Worm (Caenorhabditis elegans) whole organism, L3 larva: ENCODE data around the gene T12B3.2.

Experiments
- R02D3.7 ChIP-seq: fragments of 150-350 bp; optimal IDR thresholded peaks from 2 replicates; lab custom pipeline; 2014; ENCODE audit warnings: missing biosample characterization, missing genetic modification characterization
- aly-2 ChIP-seq: fragments of 150-350 bp; optimal IDR thresholded peaks from 2 replicates; lab custom pipeline; 2014; ENCODE audit warnings: missing biosample characterization, missing genetic modification characterization
- ama-1 ChIP-seq: fragments of 150-350 bp; optimal IDR thresholded peaks from 2 replicates; lab custom pipeline; 2018
- ceh-16 ChIP-seq: sonication (generic microtip); optimal IDR thresholded peaks from 2 replicates; lab custom pipeline; 2017; ENCODE audit warnings: missing biosample characterization, missing genetic modification characterization
- ceh-28 ChIP-seq: fragments of 150-350 bp; optimal IDR thresholded peaks from 2 replicates; lab custom pipeline; 2014; ENCODE audit warnings: missing biosample characterization, missing genetic modification reagents, missing genetic modification characterization
- ceh-82 ChIP-seq: fragments of 150-350 bp; optimal IDR thresholded peaks from 2 replicates; lab custom pipeline; 2014; ENCODE audit warnings: missing biosample characterization, missing genetic modification characterization
- ceh-9 ChIP-seq: sonication (generic microtip); optimal IDR thresholded peaks from 2 replicates; lab custom pipeline; 2018; ENCODE audit warnings: missing biosample characterization, missing genetic modification characterization
- egl-27 ChIP-seq: sonication (generic microtip); optimal IDR thresholded peaks from 4 replicates; lab custom pipeline; 2017; ENCODE audit warnings: missing biosample characterization, missing genetic modification reagents, missing genetic modification characterization
- egl-5 ChIP-seq: fragments of 150-350 bp; optimal IDR thresholded peaks from 2 replicates; lab custom pipeline; 2017; ENCODE audit warnings: missing biosample characterization, missing genetic modification reagents, missing genetic modification characterization, inconsistent platforms
- elt-3 ChIP-seq, 3 experiments: fragments of 150-350 bp in 1 of 3; sonication (generic microtip) in 2 of 3; optimal IDR thresholded peaks; 2 replicates in 2 of 3; 4 replicates in 1 of 3; lab custom pipeline; 2014 to 2017; ENCODE audit warnings: missing biosample characterization in 3 of 3, missing genetic modification characterization in 3 of 3
- fkh-10 ChIP-seq: sonication (generic microtip); optimal IDR thresholded peaks from 2 replicates; lab custom pipeline; 2017; ENCODE audit warnings: missing biosample characterization, missing genetic modification reagents, missing genetic modification characterization
- fkh-2 ChIP-seq: fragments of 150-350 bp; optimal IDR thresholded peaks from 2 replicates; lab custom pipeline; 2014; ENCODE audit warnings: missing biosample characterization, missing genetic modification reagents, missing genetic modification characterization
- hmg-11 ChIP-seq: sonication (generic microtip); optimal IDR thresholded peaks from 2 replicates; lab custom pipeline; 2016; ENCODE audit warnings: missing genetic modification characterization, missing compliant biosample characterization
- jun-1 ChIP-seq: fragments of 150-350 bp; optimal IDR thresholded peaks from 2 replicates; lab custom pipeline; 2014; ENCODE audit warnings: missing biosample characterization, missing genetic modification reagents, missing genetic modification characterization
- lin-15B ChIP-seq: fragments of 150-350 bp; optimal IDR thresholded peaks from 2 replicates; lab custom pipeline; 2014; ENCODE audit warnings: missing biosample characterization, missing genetic modification characterization
- lin-39 ChIP-seq: fragments of 150-350 bp; optimal IDR thresholded peaks from 2 replicates; lab custom pipeline; 2018; ENCODE audit warnings: missing biosample characterization, missing genetic modification reagents, missing genetic modification characterization
- lsy-12 ChIP-seq: sonication (generic microtip); optimal IDR thresholded peaks from 2 replicates; lab custom pipeline; 2016; ENCODE audit warnings: mild to moderate bottlenecking, missing genetic modification characterization, missing compliant biosample characterization
- mdl-1 ChIP-seq: fragments of 150-350 bp; optimal IDR thresholded peaks from 2 replicates; lab custom pipeline; 2014; ENCODE audit warnings: missing biosample characterization, missing genetic modification characterization
- nfya-1 ChIP-seq: sonication (generic microtip); optimal IDR thresholded peaks from 2 replicates; lab custom pipeline; 2017; ENCODE audit warnings: missing genetic modification characterization, mild to moderate bottlenecking, missing compliant biosample characterization, antibody characterized with exemption, moderate library complexity; ENCODE audit not compliant: insufficient read depth
- nhr-11 ChIP-seq: fragments of 150-350 bp; optimal IDR thresholded peaks from 2 replicates; lab custom pipeline; 2014; ENCODE audit warnings: missing biosample characterization, missing genetic modification characterization
- nhr-12 ChIP-seq: fragments of 150-350 bp; optimal IDR thresholded peaks from 2 replicates; lab custom pipeline; 2014; ENCODE audit warnings: missing biosample characterization, missing genetic modification characterization
- nhr-23 ChIP-seq: fragments of 150-350 bp; optimal IDR thresholded peaks from 2 replicates; lab custom pipeline; 2014; ENCODE audit warnings: missing biosample characterization, missing genetic modification reagents, missing genetic modification characterization
- nhr-237 ChIP-seq: fragments of 150-350 bp; optimal IDR thresholded peaks from 2 replicates; lab custom pipeline; 2014; ENCODE audit warnings: missing biosample characterization, missing genetic modification characterization
- nhr-25 ChIP-seq: sonication (generic microtip); optimal IDR thresholded peaks from 2 replicates; lab custom pipeline; 2017; ENCODE audit warnings: missing biosample characterization, missing genetic modification characterization
- nhr-76 ChIP-seq: fragments of 150-350 bp; sonication (generic microtip); optimal IDR thresholded peaks from 5 replicates; lab custom pipeline; 2014; ENCODE audit warnings: missing biosample characterization, missing genetic modification characterization
- nhr-77 ChIP-seq: fragments of 150-350 bp; optimal IDR thresholded peaks from 2 replicates; lab custom pipeline; 2014; ENCODE audit warnings: missing biosample characterization, missing genetic modification characterization
- pha-4 ChIP-seq: fragments of 150-350 bp; optimal IDR thresholded peaks from 2 replicates; lab custom pipeline; 2014; ENCODE audit warnings: missing biosample characterization, missing genetic modification reagents, missing genetic modification characterization
- pqm-1 ChIP-seq: fragments of 150-350 bp; optimal IDR thresholded peaks from 2 replicates; lab custom pipeline; 2017; ENCODE audit warnings: missing biosample characterization, missing genetic modification characterization, inconsistent platforms
- skn-1 ChIP-seq: fragments of 150-350 bp; optimal IDR thresholded peaks from 2 replicates; lab custom pipeline; 2014; ENCODE audit warnings: missing biosample characterization, missing genetic modification characterization
- snpc-4 ChIP-seq: fragments of 150-350 bp; optimal IDR thresholded peaks from 2 replicates; lab custom pipeline; 2014; ENCODE audit warnings: missing biosample characterization, missing genetic modification characterization
- tbx-2 ChIP-seq: sonication (generic microtip); optimal IDR thresholded peaks from 2 replicates; lab custom pipeline; 2016; ENCODE audit warnings: mild to moderate bottlenecking, missing genetic modification characterization, missing compliant biosample characterization
- unc-39 ChIP-seq: sonication (generic microtip); optimal IDR thresholded peaks from 4 replicates; lab custom pipeline; 2017; ENCODE audit warnings: missing biosample characterization, missing genetic modification characterization
- zag-1 ChIP-seq: fragments of 150-350 bp; optimal IDR thresholded peaks from 2 replicates; lab custom pipeline; 2014; ENCODE audit warnings: missing biosample characterization, missing genetic modification characterization
- ztf-4 ChIP-seq: fragments of 150-350 bp; optimal IDR thresholded peaks from 2 replicates; lab custom pipeline; 2014; ENCODE audit warnings: missing biosample characterization, missing genetic modification characterization

The T12B3.2 gene

ce11 chrIV:7402077-7402476 is 25.5 kb downstream of the T12B3.2 start:
- no peak for TF ChIP-seq unc-39 (tag; lab: Kevin White, UChicago)
- TF ChIP-seq ama-1: no peak
- TF ChIP-seq hmg-11: peak; percentile 80
- TF ChIP-seq lin-15B (tag; lab: Kevin White, UChicago): peak; percentile 37
- peak; percentile 48 for TF ChIP-seq lsy-12 (tag; lab: Kevin White, UChicago)
- TF ChIP-seq skn-1 (tag; lab: Kevin White, UChicago): peak; percentile 15
- peak; percentile 41 for TF ChIP-seq pha-4 (tag; lab: Kevin White, UChicago)
- no peak for TF ChIP-seq nhr-77 (tag; lab: Kevin White, UChicago)
- peak; percentile 76 for TF ChIP-seq fkh-10 (GFP tag; lab: Kevin White, UChicago)
- peak; percentile 49 for TF ChIP-seq snpc-4 (tag; lab: Kevin White, UChicago)
- peak; percentile 92 for TF ChIP-seq nfya-1 (tag; lab: Kevin White, UChicago)
- no peak for TF ChIP-seq aly-2 (tag; lab: Kevin White, UChicago)
- TF ChIP-seq tbx-2 (tag; lab: Kevin White, UChicago): peak; percentile 49
- no peak for TF ChIP-seq ztf-4 (tag; lab: Kevin White, UChicago)
- peak; percentile 71 for TF ChIP-seq egl-5 (tag; lab: Kevin White, UChicago)
- TF ChIP-seq zag-1 (tag; lab: Kevin White, UChicago): peak; percentile 22
- no peak for TF ChIP-seq fkh-2 (tag; lab: Kevin White, UChicago)
- TF ChIP-seq elt-3 (tag; optimal IDR thresholded peaks at IDR 0.05; lab: Kevin White, UChicago): no peak
- TF ChIP-seq mdl-1 (tag; lab: Kevin White, UChicago): peak; percentile 5
- TF ChIP-seq ceh-28: peak; percentile 74
- peak; percentile 25 for TF ChIP-seq R02D3.7 (tag; lab: Kevin White, UChicago)
- TF ChIP-seq egl-27 (tag; lab: Kevin White, UChicago): no peak
- TF ChIP-seq nhr-11 (tag; lab: Kevin White, UChicago): peak; percentile 69
- TF ChIP-seq nhr-25 (tag; lab: Kevin White, UChicago): no peak
- peak; percentile 83 for TF ChIP-seq lin-39 (tag; lab: Kevin White, UChicago)

ce11 chrIV:7403422-7403821 is 26.8 kb downstream of the T12B3.2 start:
- TF ChIP-seq pqm-1 (tag; lab: Kevin White, UChicago): no peak
- TF ChIP-seq mdl-1 (tag; lab: Kevin White, UChicago): no peak
- no peak for TF ChIP-seq jun-1 (tag; lab: Kevin White, UChicago)
- no peak for TF ChIP-seq nhr-237 (tag; lab: Kevin White, UChicago)
- no peak for TF ChIP-seq skn-1 (tag; lab: Kevin White, UChicago)
- TF ChIP-seq nhr-23: no peak
- TF ChIP-seq fkh-2 (tag; lab: Kevin White, UChicago): no peak
- no peak for TF ChIP-seq R02D3.7 (tag; lab: Kevin White, UChicago)

ce11 chrIV:7404934-7405632 is 28.5 kb downstream of the T12B3.2 start, which contains the start of the genes C48A7.16 and egl-19:
TSS of gene C48A7.16 (plus strand) at chrIV:7405477.
TSS of gene egl-19 (plus strand) at chrIV:7405582.
- no peak for TF ChIP-seq ceh-9 (tag; lab: Kevin White, UChicago)
- no peak for TF ChIP-seq snpc-4 (tag; lab: Kevin White, UChicago)

ce11 chrIV:7406690-7407089 is 30.1 kb downstream of the T12B3.2 start:
- no peak for TF ChIP-seq ama-1
- no peak for TF ChIP-seq lsy-12 (tag; lab: Kevin White, UChicago)
- no peak for TF ChIP-seq nhr-77 (tag; lab: Kevin White, UChicago)
- no peak for TF ChIP-seq R02D3.7 (tag; lab: Kevin White, UChicago)
- no peak for TF ChIP-seq ceh-16
- no peak for TF ChIP-seq ceh-82 (tag; lab: Kevin White, UChicago)
- no peak for TF ChIP-seq nhr-12

ce11 chrIV:7407301-7407700 is 30.7 kb downstream of the T12B3.2 start:
- TF ChIP-seq fkh-10 (GFP tag; lab: Kevin White, UChicago): peak; percentile 82
- no peak for TF ChIP-seq nhr-76 (tag; lab: Kevin White, UChicago)
